Worm (Caenorhabditis elegans) whole organism, midembryonic: ENCODE data around the gene D2045.8.
A peak's percentile ranks its signal among the peaks of the same experiment; 100 is the strongest.

ENCODE experiments used
- cog-1 ChIP-seq: sonication (generic microtip); optimal IDR thresholded peaks from 2 replicates; lab custom pipeline; 2016; ENCODE audit warnings: missing genetic modification characterization, missing compliant biosample characterization
- flt-1 ChIP-seq: fragments of 200-800 bp; sonication (Bioruptor generic); IDR thresholded peaks from 2 replicates; pipeline ENCODE4 v1.3.6; 2022; ENCODE audit warnings: missing genetic modification characterization, missing compliant biosample characterization
- klf-2 ChIP-seq: fragments of 200-800 bp; sonication (Bioruptor generic); conservative IDR thresholded peaks from 2 replicates; pipeline ENCODE4 v1.3.6; 2022; ENCODE audit warnings: missing genetic modification reagents, missing genetic modification characterization, missing compliant biosample characterization
- ref-1 ChIP-seq: fragments of 200-800 bp; sonication (Bioruptor generic); conservative IDR thresholded peaks from 2 replicates; pipeline ENCODE4 v1.3.6; 2022; ENCODE audit warnings: missing genetic modification reagents, missing genetic modification characterization, missing compliant biosample characterization
- ztf-29 ChIP-seq: fragments of 200-800 bp; sonication (Bioruptor generic); IDR thresholded peaks from 2 replicates; pipeline ENCODE4 v1.3.6; 2022; ENCODE audit warnings: missing genetic modification reagents, missing genetic modification characterization, missing compliant biosample characterization

ce11 chrIII:10460427-10461163, 21.5 kb upstream of the D2045.8 start, which contains the start of gene ecps-1:
- TF ChIP-seq ref-1 (GFP tag; lab: Robert Waterston, UW) (no peak), ztf-29 (GFP tag; lab: Robert Waterston, UW) (0 out of 2 replicates have a peak, but pooled peaks have one; percentile 39), cog-1 (peak; percentile 59), klf-2 (peak; percentile 79), flt-1 (GFP tag; lab: Robert Waterston, UW) (peak; percentile 77)
